Worm (Caenorhabditis elegans): ENCODE results near the gene T05G5.5.

DNA sequence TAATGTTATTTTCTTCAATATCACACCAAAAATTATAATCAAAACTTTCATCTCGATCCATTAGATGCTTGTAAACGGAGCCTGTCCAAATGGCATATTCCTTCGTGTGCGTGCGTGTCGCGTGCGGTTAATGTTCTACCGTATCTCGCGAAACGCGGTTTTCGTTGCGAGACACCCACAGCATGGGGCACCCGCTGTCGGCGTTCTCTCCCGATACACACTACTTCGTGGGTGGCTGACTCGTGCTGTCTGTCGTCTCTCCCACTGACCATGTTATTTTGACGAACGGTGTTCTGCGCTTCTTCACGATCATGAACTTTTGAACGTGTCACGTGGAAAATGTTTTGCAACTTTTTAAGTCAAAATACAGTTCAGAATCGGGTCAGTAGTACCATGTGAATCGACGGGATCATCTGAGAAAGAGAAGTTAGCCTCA is 14.3 kb upstream of the T05G5.5 start:
- peak; percentile 89 for TF ChIP-seq him-1 (tag; optimal IDR thresholded peaks at IDR 0.05)
- peak; percentile 93 for TF ChIP-seq W03F9.2 (tag; optimal IDR thresholded peaks at IDR 0.05)
